Worm (Caenorhabditis elegans): ENCODE data around the gene W10G6.1.
A peak's percentile ranks its signal among the peaks of the same experiment; 100 is the strongest.

Gene W10G6.1

ce11 chrX:16269969-16270368 is 25.0 kb downstream of the W10G6.1 start, which contains the start of gene ifa-3:
TSS of gene ifa-3 (minus strand) at chrX:16270069.
- TF ChIP-seq lin-11 (tag; optimal IDR thresholded peaks at IDR 0.05) (no peak), ceh-16 (tag; optimal IDR thresholded peaks at IDR 0.05) (no peak)

ce11 chrX:16271147-16271546 is 26.2 kb downstream of the W10G6.1 start:
- peak; percentile 61 for TF ChIP-seq sma-9 (GFP tag; optimal IDR thresholded peaks at IDR 0.05)
- TF ChIP-seq sma-9 (tag; optimal IDR thresholded peaks at IDR 0.05), result no peak
- no peak for TF ChIP-seq dmd-4 (tag; optimal IDR thresholded peaks at IDR 0.05)
- TF ChIP-seq nhr-23 (tag; optimal IDR thresholded peaks at IDR 0.05), result no peak
- TF ChIP-seq F13H6.1 (tag; optimal IDR thresholded peaks at IDR 0.05), result peak; percentile 17
- no peak for TF ChIP-seq nhr-12 (tag; optimal IDR thresholded peaks at IDR 0.05)
- no peak for TF ChIP-seq egl-27 (tag; optimal IDR thresholded peaks at IDR 0.05)
- no peak for TF ChIP-seq lsy-2 (tag; optimal IDR thresholded peaks at IDR 0.05)
- TF ChIP-seq gmeb-1 (tag; optimal IDR thresholded peaks at IDR 0.05), result peak; percentile 30
- no peak for TF ChIP-seq R02D3.7 (tag; optimal IDR thresholded peaks at IDR 0.05)
- TF ChIP-seq mab-5 (tag; optimal IDR thresholded peaks at IDR 0.05), result no peak
- TF ChIP-seq zag-1 (tag; optimal IDR thresholded peaks at IDR 0.05), result no peak
- no peak for TF ChIP-seq ztf-4 (tag; optimal IDR thresholded peaks at IDR 0.05)
- TF ChIP-seq nhr-25 (tag; optimal IDR thresholded peaks at IDR 0.05), result no peak
- no peak for TF ChIP-seq ceh-16 (tag; optimal IDR thresholded peaks at IDR 0.05)
- peak; percentile 4 for TF ChIP-seq nhr-21 (tag; optimal IDR thresholded peaks at IDR 0.05)
- TF ChIP-seq ztf-1 (GFP tag; conservative IDR thresholded peaks at IDR 0.05), result no peak
- TF ChIP-seq nhr-129 (tag; optimal IDR thresholded peaks at IDR 0.05), result peak; percentile 23
- no peak for TF ChIP-seq mbf-1 (tag; optimal IDR thresholded peaks at IDR 0.05)
- TF ChIP-seq sma-3 (GFP tag; optimal IDR thresholded peaks at IDR 0.05), result peak; percentile 43
- no peak for TF ChIP-seq ztf-11 (tag; optimal IDR thresholded peaks at IDR 0.05)
- peak; percentile 4 for TF ChIP-seq nhr-11 (tag; optimal IDR thresholded peaks at IDR 0.05)
- peak; percentile 18 for TF ChIP-seq fos-1 (tag; optimal IDR thresholded peaks at IDR 0.05)
- no peak for TF ChIP-seq alr-1 (tag; optimal IDR thresholded peaks at IDR 0.05)
- TF ChIP-seq nhr-237 (tag; optimal IDR thresholded peaks at IDR 0.05), result no peak
- TF ChIP-seq ceh-82 (tag; optimal IDR thresholded peaks at IDR 0.05), result no peak
- peak; percentile 28 for TF ChIP-seq lin-13 (GFP tag; optimal IDR thresholded peaks at IDR 0.05)
- no peak for TF ChIP-seq sem-4 (tag; optimal IDR thresholded peaks at IDR 0.05)
- no peak for TF ChIP-seq ZK546.5 (tag; optimal IDR thresholded peaks at IDR 0.05)
- no peak for TF ChIP-seq mdl-1 (tag; optimal IDR thresholded peaks at IDR 0.05)
- peak; percentile 41 for TF ChIP-seq crh-2 (tag; optimal IDR thresholded peaks at IDR 0.05)
- TF ChIP-seq skn-1 (tag; optimal IDR thresholded peaks at IDR 0.05), result no peak
- TF ChIP-seq nhr-6 (tag; optimal IDR thresholded peaks at IDR 0.05), result no peak
- TF ChIP-seq unc-55 (GFP tag; optimal IDR thresholded peaks at IDR 0.05), result peak; percentile 49
- TF ChIP-seq C34F6.9 (tag; optimal IDR thresholded peaks at IDR 0.05), result peak; percentile 3

- TF ChIP-seq sma-9 (GFP tag; optimal IDR thresholded peaks at IDR 0.05) (peak; percentile 34), sma-9 (tag; optimal IDR thresholded peaks at IDR 0.05) (no peak), gmeb-1 (tag; optimal IDR thresholded peaks at IDR 0.05) (peak; percentile 4), C34F6.9 (tag; optimal IDR thresholded peaks at IDR 0.05) (peak; percentile 55), sma-3 (GFP tag; optimal IDR thresholded peaks at IDR 0.05) (no peak), F13H6.1 (tag; optimal IDR thresholded peaks at IDR 0.05) (peak; percentile 46), egl-27 (tag; optimal IDR thresholded peaks at IDR 0.05) (peak; percentile 1), ztf-4 (tag; optimal IDR thresholded peaks at IDR 0.05) (no peak), lsy-2 (tag; optimal IDR thresholded peaks at IDR 0.05) (peak in 1 of 2 experiments; percentile 48), ZK546.5 (tag; optimal IDR thresholded peaks at IDR 0.05) (no peak), nhr-77 (tag; optimal IDR thresholded peaks at IDR 0.05) (no peak), mdl-1 (tag; optimal IDR thresholded peaks at IDR 0.05) (peak; percentile 35 to 55), snpc-4 (tag; optimal IDR thresholded peaks at IDR 0.05) (no peak), nhr-12 (tag; optimal IDR thresholded peaks at IDR 0.05) (no peak), crh-2 (tag; optimal IDR thresholded peaks at IDR 0.05) (peak; percentile 25), R02D3.7 (tag; optimal IDR thresholded peaks at IDR 0.05) (no peak), mab-5 (tag; optimal IDR thresholded peaks at IDR 0.05) (no peak), alr-1 (tag; optimal IDR thresholded peaks at IDR 0.05) (no peak), lin-39 (tag; optimal IDR thresholded peaks at IDR 0.05) (no peak), ztf-11 (tag; optimal IDR thresholded peaks at IDR 0.05) (no peak), ama-1 (optimal IDR thresholded peaks at IDR 0.05) (no peak), lin-11 (tag; optimal IDR thresholded peaks at IDR 0.05) (peak; percentile 47), fos-1 (tag; optimal IDR thresholded peaks at IDR 0.05) (peak; percentile 51), unc-55 (GFP tag; optimal IDR thresholded peaks at IDR 0.05) (peak; percentile 48), elt-3 (tag; optimal IDR thresholded peaks at IDR 0.05) (no peak), nhr-129 (tag; optimal IDR thresholded peaks at IDR 0.05) (peak; percentile 62)
These were observed 30.3 kb downstream of the W10G6.1 start, which contains the start of gene sdc-1 for ce11 chrX:16275255-16275813. TSS of gene sdc-1 (plus strand) at chrX:16275763.
